Fruit fly (Drosophila melanogaster): ENCODE data around the gene RtGEF.

dm6 chr2L:20351723-20352122, 1.5 kb downstream of the RtGEF start:
- TF ChIP-seq cyc (GFP tag; optimal IDR thresholded peaks at IDR 0.05) (no peak), Gug (GFP tag; IDR thresholded peaks at IDR 0.05) (no peak), CG3032 (tag; optimal IDR thresholded peaks at IDR 0.05) (no peak), CG9139 (GFP tag; optimal IDR thresholded peaks at IDR 0.05) (no peak), eg (GFP tag; IDR thresholded peaks at IDR 0.05) (peak; percentile 63; the same call in 2 of the 3 replicates), lz (GFP tag; optimal IDR thresholded peaks at IDR 0.05) (no peak), CG1621 (tag; optimal IDR thresholded peaks at IDR 0.05) (no peak), OdsH (GFP tag; optimal IDR thresholded peaks at IDR 0.05) (no peak), CG6276 (GFP tag; optimal IDR thresholded peaks at IDR 0.05) (peak; percentile 18), CG3919 (GFP tag; optimal IDR thresholded peaks at IDR 0.05) (no peak), CG11902 (GFP tag; optimal IDR thresholded peaks at IDR 0.05) (no peak), CG32006 (GFP tag; optimal IDR thresholded peaks at IDR 0.05) (no peak)

Data from whole organism, prepupa.